Fruit fly (Drosophila melanogaster) whole organism, embryonic: ENCODE measurements around the gene mv.

Source experiments
- CG10366 ChIP-seq: fragments of 200-800 bp; sonication (Bioruptor generic); IDR thresholded peaks from 2 replicates; pipeline ENCODE4 v1.3.6; 2022; ENCODE audit warnings: missing biosample characterization, missing genetic modification characterization
- CG10654 ChIP-seq: fragments of 200-800 bp; sonication (Bioruptor generic); optimal IDR thresholded peaks from 2 replicates; lab custom pipeline; 2016; ENCODE audit warnings: missing biosample characterization, missing genetic modification characterization
- CG10959 ChIP-seq: fragments of 200-800 bp; sonication (Bioruptor generic); IDR thresholded peaks from 2 replicates; pipeline ENCODE4 v1.3.6; 2022; ENCODE audit warnings: missing biosample characterization, missing genetic modification characterization
- CG11398 ChIP-seq: fragments of 200-800 bp; sonication (Bioruptor generic); optimal IDR thresholded peaks from 2 replicates; lab custom pipeline; 2016; ENCODE audit warnings: missing biosample characterization, missing genetic modification characterization
- CG13424 ChIP-seq: fragments of 200-800 bp; sonication (Bioruptor generic); optimal IDR thresholded peaks from 2 replicates; lab custom pipeline; 2019; ENCODE audit warnings: missing biosample characterization, mild to moderate bottlenecking, missing genetic modification characterization, moderate library complexity
- CG14050 ChIP-seq: fragments of 200-800 bp; sonication (Bioruptor generic); IDR thresholded peaks from 3 replicates; pipeline ENCODE4 v1.3.6; 2022; ENCODE audit warnings: missing biosample characterization, missing genetic modification characterization
- CG14667 ChIP-seq: fragments of 200-800 bp; sonication (Bioruptor generic); IDR thresholded peaks from 2 replicates; pipeline ENCODE4 v1.3.6; 2022; ENCODE audit warnings: missing biosample characterization, missing genetic modification characterization
- CG15479 ChIP-seq: fragments of 200-800 bp; sonication (Bioruptor generic); optimal IDR thresholded peaks from 3 replicates; lab custom pipeline; 2019; ENCODE audit warnings: missing biosample characterization, mild to moderate bottlenecking, missing genetic modification characterization, moderate library complexity
- CG15514 ChIP-seq: fragments of 200-800 bp; sonication (Bioruptor generic); optimal IDR thresholded peaks from 3 replicates; lab custom pipeline; 2017; ENCODE audit warnings: missing biosample characterization, missing genetic modification characterization, mild to moderate bottlenecking, moderate library complexity, missing genetic modification reagents
- CG1602 ChIP-seq: fragments of 200-800 bp; sonication (Bioruptor generic); optimal IDR thresholded peaks from 3 replicates; lab custom pipeline; 2016; ENCODE audit warnings: missing biosample characterization, missing genetic modification characterization
- CG17612 ChIP-seq: fragments of 200-800 bp; sonication (Bioruptor generic); IDR thresholded peaks from 2 replicates; pipeline ENCODE4 v1.3.6; 2022; ENCODE audit warnings: missing biosample characterization, missing genetic modification characterization
- CG2875 ChIP-seq: fragments of 200-800 bp; sonication (Bioruptor generic); optimal IDR thresholded peaks from 2 replicates; lab custom pipeline; 2017; ENCODE audit warnings: missing biosample characterization, mild to moderate bottlenecking, missing genetic modification characterization, missing genetic modification reagents
- CG3065 ChIP-seq: fragments of 200-800 bp; sonication (Bioruptor generic); optimal IDR thresholded peaks from 2 replicates; lab custom pipeline; 2016; ENCODE audit warnings: missing biosample characterization, missing genetic modification characterization
- CG3281 ChIP-seq: fragments of 200-800 bp; sonication (Bioruptor generic); optimal IDR thresholded peaks from 3 replicates; lab custom pipeline; 2017; ENCODE audit warnings: missing biosample characterization, mild to moderate bottlenecking, missing genetic modification characterization
- CG4730 ChIP-seq: fragments of 200-800 bp; sonication (Bioruptor generic); IDR thresholded peaks from 2 replicates; pipeline ENCODE4 v1.3.6; 2022; ENCODE audit warnings: missing biosample characterization, missing genetic modification characterization
- CG4820 ChIP-seq: fragments of 200-800 bp; sonication (Bioruptor generic); optimal IDR thresholded peaks from 3 replicates; lab custom pipeline; 2016; ENCODE audit warnings: missing biosample characterization, missing genetic modification characterization
- CG5180 ChIP-seq: fragments of 200-800 bp; sonication (Bioruptor generic); optimal IDR thresholded peaks from 3 replicates; lab custom pipeline; 2017; ENCODE audit warnings: missing biosample characterization, missing genetic modification characterization, mild to moderate bottlenecking, moderate library complexity, missing genetic modification reagents
- CG6175 ChIP-seq: fragments of 200-800 bp; sonication (Bioruptor generic); IDR thresholded peaks from 3 replicates; pipeline ENCODE4 v1.3.6; 2022; ENCODE audit warnings: missing biosample characterization, missing genetic modification characterization
- CG6765 ChIP-seq: fragments of 200-800 bp; sonication (Bioruptor generic); optimal IDR thresholded peaks from 3 replicates; lab custom pipeline; 2017; ENCODE audit warnings: missing biosample characterization, mild to moderate bottlenecking, missing genetic modification characterization
- Jarid2 ChIP-seq: fragments of 200-800 bp; sonication (Bioruptor generic); optimal IDR thresholded peaks from 3 replicates; lab custom pipeline; 2017; ENCODE audit warnings: mild to moderate bottlenecking, missing biosample characterization, missing genetic modification reagents, missing genetic modification characterization
- Kr ChIP-seq: fragments of 200-800 bp; sonication (Bioruptor generic); optimal IDR thresholded peaks from 2 replicates; lab custom pipeline; 2017; ENCODE audit warnings: missing biosample characterization, mild to moderate bottlenecking, missing genetic modification characterization
- Lhr ChIP-seq: fragments of 200-800 bp; sonication (Bioruptor generic); optimal IDR thresholded peaks from 3 replicates; lab custom pipeline; 2017; ENCODE audit warnings: mild to moderate bottlenecking, missing biosample characterization, missing genetic modification reagents, missing genetic modification characterization
- Nf-YA ChIP-seq: fragments of 200-800 bp; sonication (Bioruptor generic); IDR thresholded peaks from 2 replicates; pipeline ENCODE4 v1.3.6; 2022; ENCODE audit warnings: missing biosample characterization, missing genetic modification characterization
- Oaz ChIP-seq: fragments of 200-800 bp; sonication (Bioruptor generic); IDR thresholded peaks from 2 replicates; pipeline ENCODE4 v1.3.6; 2022; ENCODE audit warnings: missing biosample characterization, missing genetic modification characterization
- Ssrp ChIP-seq: fragments of 200-800 bp; sonication (Bioruptor generic); optimal IDR thresholded peaks from 2 replicates; lab custom pipeline; 2018; ENCODE audit warnings: missing biosample characterization, mild to moderate bottlenecking, missing genetic modification characterization, moderate library complexity
- Taf1 ChIP-seq: fragments of 200-800 bp; sonication (Bioruptor generic); IDR thresholded peaks from 2 replicates; pipeline ENCODE4 v1.3.6; 2022; ENCODE audit warnings: missing biosample characterization, missing genetic modification characterization
- aop ChIP-seq: fragments of 200-800 bp; sonication (Bioruptor generic); IDR thresholded peaks from 2 replicates; pipeline ENCODE4 v1.3.6; 2022; ENCODE audit warnings: missing biosample characterization, missing genetic modification characterization
- ash1 ChIP-seq: fragments of 200-800 bp; sonication (Bioruptor generic); optimal IDR thresholded peaks from 2 replicates; lab custom pipeline; 2018; ENCODE audit warnings: missing biosample characterization, mild to moderate bottlenecking, missing genetic modification characterization
- chn ChIP-seq: fragments of 200-800 bp; sonication (Bioruptor generic); optimal IDR thresholded peaks from 2 replicates; lab custom pipeline; 2016; ENCODE audit warnings: missing biosample characterization, missing genetic modification characterization
- croc ChIP-seq: fragments of 200-800 bp; sonication (Bioruptor generic); conservative IDR thresholded peaks from 3 replicates; pipeline ENCODE4 v1.3.6; 2022; ENCODE audit warnings: missing biosample characterization, missing genetic modification characterization
- disco-r ChIP-seq: fragments of 200-800 bp; sonication (Bioruptor generic); optimal IDR thresholded peaks from 2 replicates; lab custom pipeline; 2016; ENCODE audit warnings: missing biosample characterization, missing genetic modification characterization
- dmrt99B ChIP-seq: fragments of 200-800 bp; sonication (Bioruptor generic); optimal IDR thresholded peaks from 2 replicates; lab custom pipeline; 2018; ENCODE audit warnings: missing biosample characterization, mild to moderate bottlenecking, missing genetic modification characterization, moderate library complexity
- gcm2 ChIP-seq: fragments of 200-800 bp; sonication (Bioruptor generic); optimal IDR thresholded peaks from 2 replicates; lab custom pipeline; 2016; ENCODE audit warnings: missing biosample characterization, missing genetic modification characterization
- gsb ChIP-seq: fragments of 200-800 bp; sonication (Bioruptor generic); IDR thresholded peaks from 2 replicates; pipeline ENCODE4 v1.3.6; 2022; ENCODE audit warnings: missing biosample characterization, missing genetic modification characterization
- ind ChIP-seq: fragments of 200-800 bp; sonication (Bioruptor generic); optimal IDR thresholded peaks from 3 replicates; lab custom pipeline; 2016; ENCODE audit warnings: missing biosample characterization, missing genetic modification characterization
- inv ChIP-seq: fragments of 200-800 bp; sonication (Bioruptor generic); IDR thresholded peaks from 2 replicates; pipeline ENCODE4 v1.3.6; 2022; ENCODE audit warnings: missing biosample characterization, missing genetic modification characterization; ENCODE audit not compliant: partially characterized antibody
- jumu ChIP-seq: fragments of 200-800 bp; sonication (Bioruptor generic); optimal IDR thresholded peaks from 3 replicates; lab custom pipeline; 2016; ENCODE audit warnings: missing biosample characterization, missing genetic modification characterization
- kni ChIP-seq: fragments of 200-800 bp; sonication (Bioruptor generic); optimal IDR thresholded peaks from 3 replicates; lab custom pipeline; 2017; ENCODE audit warnings: mild to moderate bottlenecking, missing biosample characterization, missing genetic modification reagents, missing genetic modification characterization
- lmd ChIP-seq: fragments of 200-800 bp; sonication (Bioruptor generic); IDR thresholded peaks from 2 replicates; pipeline ENCODE4 v1.3.6; 2022; ENCODE audit warnings: missing biosample characterization, missing genetic modification characterization
- phol ChIP-seq: fragments of 200-800 bp; sonication (Bioruptor generic); optimal IDR thresholded peaks from 3 replicates; lab custom pipeline; 2018; ENCODE audit warnings: missing biosample characterization, mild to moderate bottlenecking, missing genetic modification characterization, moderate library complexity
- pzg ChIP-seq: fragments of 200-800 bp; sonication (Bioruptor generic); optimal IDR thresholded peaks from 3 replicates; lab custom pipeline; 2018; ENCODE audit warnings: missing biosample characterization, mild to moderate bottlenecking, missing genetic modification characterization, moderate library complexity
- sc ChIP-seq, 3 experiments: fragments of >200 bp in 2 of 3; fragments of 200-800 bp in 1 of 3; sonication (Bioruptor generic) in 1 of 3; optimal IDR thresholded peaks; 2 replicates in 2 of 3; 3 replicates in 1 of 3; lab custom pipeline; 2017; ENCODE audit warnings: mild to moderate bottlenecking in 1 of 3, missing biosample characterization in 1 of 3, missing genetic modification characterization in 1 of 3, missing genetic modification reagents in 1 of 3
- schlank ChIP-seq: fragments of 200-800 bp; sonication (Bioruptor generic); optimal IDR thresholded peaks from 2 replicates; lab custom pipeline; 2018; ENCODE audit warnings: missing biosample characterization, mild to moderate bottlenecking, missing genetic modification characterization
- sd ChIP-seq: fragments of 200-800 bp; sonication (Bioruptor generic); optimal IDR thresholded peaks from 3 replicates; lab custom pipeline; 2018; ENCODE audit warnings: missing biosample characterization, mild to moderate bottlenecking, missing genetic modification characterization, moderate library complexity
- seq ChIP-seq: fragments of 200-800 bp; sonication (Bioruptor generic); IDR thresholded peaks from 2 replicates; pipeline ENCODE4 v1.3.6; 2022; ENCODE audit warnings: missing biosample characterization, missing genetic modification characterization
- stwl ChIP-seq: fragments of 200-800 bp; sonication (Bioruptor generic); optimal IDR thresholded peaks from 3 replicates; lab custom pipeline; 2018; ENCODE audit warnings: missing biosample characterization, mild to moderate bottlenecking, missing genetic modification characterization, moderate library complexity
- trh ChIP-seq: fragments of 200-800 bp; sonication (Bioruptor generic); optimal IDR thresholded peaks from 2 replicates; lab custom pipeline; 2016; ENCODE audit warnings: missing biosample characterization, missing genetic modification characterization
- twi ChIP-seq: fragments of 200-800 bp; optimal IDR thresholded peaks from 2 replicates; lab custom pipeline; 2019; ENCODE audit warnings: missing biosample characterization, mild to moderate bottlenecking, missing genetic modification characterization, moderate library complexity
- zf30C ChIP-seq: fragments of 200-800 bp; sonication (Bioruptor generic); optimal IDR thresholded peaks from 3 replicates; lab custom pipeline; 2018; ENCODE audit warnings: missing biosample characterization, mild to moderate bottlenecking, missing genetic modification characterization

mv gene

DNA sequence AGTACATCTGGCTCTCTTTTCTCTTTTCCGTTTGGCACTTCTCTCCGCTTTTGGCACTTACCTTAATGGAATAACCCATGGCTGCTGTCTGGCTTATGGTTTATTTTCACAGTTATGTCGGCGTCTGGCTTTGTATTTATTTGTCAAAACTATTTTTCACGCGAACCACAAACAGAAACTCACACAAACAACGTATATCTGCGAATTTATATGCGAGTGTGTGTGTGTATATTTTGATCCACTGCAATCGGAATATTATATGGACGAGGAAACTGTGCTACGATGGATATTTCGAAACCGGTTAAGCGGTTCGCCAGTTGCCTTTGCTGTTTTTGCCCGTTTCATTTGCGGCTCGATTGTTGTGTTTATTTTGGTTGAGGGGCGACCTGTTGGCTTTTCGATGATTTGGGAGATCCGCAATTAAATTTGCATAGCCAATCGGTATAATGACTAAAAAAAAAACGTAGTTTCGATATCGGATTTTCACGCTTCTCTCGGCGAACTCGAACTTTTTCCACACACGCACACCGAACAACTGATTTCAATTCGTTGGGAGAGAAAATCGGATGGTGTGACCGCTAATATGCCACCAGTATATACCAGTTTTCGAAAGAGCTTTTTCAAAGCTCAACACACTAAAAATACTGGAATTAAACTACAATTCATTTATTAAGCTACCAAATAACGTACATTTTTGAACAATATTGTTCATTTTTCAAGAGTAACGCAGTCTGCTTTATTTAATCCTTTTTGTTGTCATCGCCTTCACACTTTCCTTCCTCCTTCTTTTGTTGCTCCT is 5.8 kb upstream of the mv start, which contains the start of gene CG1927 (continued):
- TF ChIP-seq aop (GFP tag; lab: Robert Waterston, UW) = no peak
- peak; percentile 51 for TF ChIP-seq CG6765 (GFP tag; lab: Kevin White, UChicago)
- TF ChIP-seq Ssrp = no peak
- no peak for TF ChIP-seq CG4820 (GFP tag; lab: Kevin White, UChicago)
- no peak for TF ChIP-seq seq
- no peak for TF ChIP-seq stwl (tag; lab: Kevin White, UChicago)
- no peak for TF ChIP-seq inv (GFP tag; lab: Robert Waterston, UW)
- no peak for TF ChIP-seq CG6175
- no peak for TF ChIP-seq twi (tag; lab: Kevin White, UChicago)
- no peak for TF ChIP-seq phol (tag; lab: Kevin White, UChicago)
- no peak for TF ChIP-seq chn (GFP tag; lab: Kevin White, UChicago)
- TF ChIP-seq CG3281 (GFP tag; lab: Kevin White, UChicago) = no peak
- TF ChIP-seq Lhr = no peak
- TF ChIP-seq ind (GFP tag; lab: Kevin White, UChicago) = no peak
- TF ChIP-seq Oaz (GFP tag; lab: Robert Waterston, UW) = no peak
- no peak for TF ChIP-seq Nf-YA (GFP tag; lab: Robert Waterston, UW)
- no peak for TF ChIP-seq Taf1 (GFP tag; lab: Robert Waterston, UW)
- TF ChIP-seq CG4730 (GFP tag; lab: Robert Waterston, UW) = no peak
- TF ChIP-seq CG15479 = no peak
- no peak for TF ChIP-seq CG3065 (GFP tag; lab: Kevin White, UChicago)
- TF ChIP-seq CG1602 (GFP tag; lab: Kevin White, UChicago) = no peak
- no peak for TF ChIP-seq ash1
- no peak for TF ChIP-seq gcm2 (GFP tag; lab: Kevin White, UChicago)
- no peak for TF ChIP-seq trh (GFP tag; lab: Kevin White, UChicago)
- TF ChIP-seq jumu (GFP tag; lab: Kevin White, UChicago) = no peak
- TF ChIP-seq schlank (tag; lab: Kevin White, UChicago) = no peak
- no peak for TF ChIP-seq CG17612
- TF ChIP-seq disco-r (GFP tag; lab: Kevin White, UChicago) = no peak
- TF ChIP-seq CG2875 = no peak
- TF ChIP-seq gsb (GFP tag; lab: Robert Waterston, UW) = no peak
- no peak for TF ChIP-seq CG10366
- TF ChIP-seq dmrt99B = no peak
- no peak for TF ChIP-seq CG10959 (GFP tag; lab: Robert Waterston, UW)
- no peak for TF ChIP-seq sc (optimal IDR thresholded peaks at IDR 0.05; lab: Kevin White, UChicago)
- TF ChIP-seq sc (GFP tag; optimal IDR thresholded peaks at IDR 0.05; lab: Kevin White, UChicago) = no peak
- TF ChIP-seq kni (GFP tag; lab: Kevin White, UChicago) = no peak
- no peak for TF ChIP-seq croc (GFP tag; lab: Robert Waterston, UW)
- no peak for TF ChIP-seq CG10654 (GFP tag; lab: Kevin White, UChicago)
- TF ChIP-seq zf30C (GFP tag; lab: Kevin White, UChicago) = no peak
- peak; percentile 86 for TF ChIP-seq Jarid2 (GFP tag; lab: Kevin White, UChicago)
- no peak for TF ChIP-seq CG14667 (GFP tag; lab: Robert Waterston, UW)
- TF ChIP-seq CG13424 (tag; lab: Kevin White, UChicago) = no peak
- TF ChIP-seq CG14050 (GFP tag; lab: Robert Waterston, UW) = no peak
- no peak for TF ChIP-seq Kr (GFP tag; lab: Kevin White, UChicago)
- peak; percentile 36 for TF ChIP-seq CG5180 (GFP tag; lab: Kevin White, UChicago)
- TF ChIP-seq lmd = no peak
- TF ChIP-seq CG15514 (GFP tag; lab: Kevin White, UChicago) = peak; percentile 52
- no peak for TF ChIP-seq CG11398 (GFP tag; lab: Kevin White, UChicago)
- TF ChIP-seq sd = peak; percentile 22
- TF ChIP-seq pzg (GFP tag; lab: Kevin White, UChicago) = peak; percentile 54
